Worm (Caenorhabditis elegans) whole organism, late embryonic: ENCODE measurements around the gene sre-15.

ENCODE experiments used
- C38D4.7 ChIP-seq: fragments of 200-800 bp; sonication (Bioruptor generic); optimal IDR thresholded peaks from 2 replicates; lab custom pipeline; 2018; ENCODE audit warnings: mild to moderate bottlenecking, missing genetic modification characterization, moderate library complexity, missing compliant biosample characterization
- ahr-1 ChIP-seq: sonication (generic microtip); optimal IDR thresholded peaks from 2 replicates; lab custom pipeline; 2016; ENCODE audit warnings: missing genetic modification characterization, missing compliant biosample characterization
- ama-1 ChIP-seq: fragments of 150-350 bp; optimal IDR thresholded peaks from 2 replicates; lab custom pipeline; 2014
- ceh-6 ChIP-seq: fragments of 200-800 bp; sonication (Bioruptor generic); optimal IDR thresholded peaks from 2 replicates; lab custom pipeline; 2018; ENCODE audit warnings: mild to moderate bottlenecking, missing genetic modification characterization, missing compliant biosample characterization
- hlh-8 ChIP-seq: sonication (generic microtip); optimal IDR thresholded peaks from 2 replicates; lab custom pipeline; 2016; ENCODE audit warnings: missing genotype, missing genetic modification characterization, missing compliant biosample characterization

- TF ChIP-seq hlh-8 = no peak
- no peak for TF ChIP-seq ceh-6 (GFP tag; lab: Kevin White, UChicago)
- no peak for TF ChIP-seq ama-1
- no peak for TF ChIP-seq C38D4.7 (GFP tag; lab: Kevin White, UChicago)
- TF ChIP-seq ahr-1 (tag; lab: Kevin White, UChicago) = no peak
Measured at ce11 chrIV:12236011-12236410, 8.6 kb downstream of the sre-15 start, which contains the start of gene sre-16.
